Worm (Caenorhabditis elegans) whole organism, early embryonic: Measurements from ENCODE around the gene C55C3.7.

ENCODE experiments used
- B0310.2 ChIP-seq: sonication (generic microtip); optimal IDR thresholded peaks from 2 replicates; lab custom pipeline; 2016; ENCODE audit warnings: mild to moderate bottlenecking, missing genetic modification characterization, missing compliant biosample characterization
- F13C5.2 ChIP-seq: sonication (generic microtip); optimal IDR thresholded peaks from 2 replicates; lab custom pipeline; 2017; ENCODE audit warnings: mild to moderate bottlenecking, missing genetic modification characterization, inconsistent platforms, missing compliant biosample characterization
- aly-1 ChIP-seq: sonication (generic microtip); optimal IDR thresholded peaks from 2 replicates; lab custom pipeline; 2016; ENCODE audit warnings: missing genetic modification characterization, missing compliant biosample characterization
- ama-1 ChIP-seq: fragments of 150-350 bp; optimal IDR thresholded peaks from 2 replicates; lab custom pipeline; 2014
- ceh-13 ChIP-seq: fragments of 200-800 bp; sonication (Bioruptor generic); optimal IDR thresholded peaks from 2 replicates; lab custom pipeline; 2018; ENCODE audit warnings: mild to moderate bottlenecking, missing genetic modification characterization, missing compliant biosample characterization
- ceh-36 ChIP-seq: sonication (generic microtip); optimal IDR thresholded peaks from 2 replicates; lab custom pipeline; 2016; ENCODE audit warnings: missing genetic modification characterization, inconsistent platforms, missing compliant biosample characterization
- ets-7 ChIP-seq: sonication (generic microtip); optimal IDR thresholded peaks from 2 replicates; lab custom pipeline; 2016; ENCODE audit warnings: missing genotype, missing genetic modification characterization, missing compliant biosample characterization
- flt-1 ChIP-seq: fragments of 200-800 bp; sonication (Bioruptor generic); IDR thresholded peaks from 2 replicates; pipeline ENCODE4 v1.3.6; 2022; ENCODE audit warnings: missing genetic modification characterization, missing compliant biosample characterization
- hmbx-1 ChIP-seq: sonication (generic microtip); optimal IDR thresholded peaks from 2 replicates; lab custom pipeline; 2016; ENCODE audit warnings: mild to moderate bottlenecking, missing genetic modification characterization, missing compliant biosample characterization
- hmg-4 ChIP-seq: fragments of 200-800 bp; sonication (Bioruptor generic); optimal IDR thresholded peaks from 2 replicates; lab custom pipeline; 2018; ENCODE audit warnings: mild to moderate bottlenecking, missing genetic modification characterization, missing compliant biosample characterization
- hnd-1 ChIP-seq: sonication (generic microtip); optimal IDR thresholded peaks from 2 replicates; lab custom pipeline; 2016; ENCODE audit warnings: missing genetic modification characterization, missing compliant biosample characterization
- pes-1 ChIP-seq: fragments of 200-800 bp; sonication (Bioruptor generic); IDR thresholded peaks from 2 replicates; pipeline ENCODE4 v1.3.6; 2022; ENCODE audit warnings: missing genetic modification reagents, missing genetic modification characterization, missing compliant biosample characterization
- scrt-1 ChIP-seq: fragments of 200-800 bp; sonication (Bioruptor generic); IDR thresholded peaks from 2 replicates; pipeline ENCODE4 v1.3.6; 2022; ENCODE audit warnings: missing genetic modification characterization, missing compliant biosample characterization
- sea-1 ChIP-seq: fragments of 200-800 bp; sonication (Bioruptor generic); conservative IDR thresholded peaks from 2 replicates; pipeline ENCODE4 v1.3.6; 2022; ENCODE audit warnings: missing genetic modification characterization, missing compliant biosample characterization
- tbx-11 ChIP-seq: fragments of 200-800 bp; sonication (Bioruptor generic); IDR thresholded peaks from 2 replicates; pipeline ENCODE4 v1.3.6; 2022; ENCODE audit warnings: missing genetic modification characterization, missing compliant biosample characterization
- tbx-37 ChIP-seq: fragments of 200-800 bp; sonication (Bioruptor generic); conservative IDR thresholded peaks from 2 replicates; pipeline ENCODE4 v1.3.6; 2022; ENCODE audit warnings: missing genetic modification reagents, missing genetic modification characterization, missing compliant biosample characterization
- tra-4 ChIP-seq: sonication (generic microtip); optimal IDR thresholded peaks from 2 replicates; lab custom pipeline; 2017; ENCODE audit warnings: missing genetic modification characterization, missing compliant biosample characterization

The C55C3.7 gene

DNA sequence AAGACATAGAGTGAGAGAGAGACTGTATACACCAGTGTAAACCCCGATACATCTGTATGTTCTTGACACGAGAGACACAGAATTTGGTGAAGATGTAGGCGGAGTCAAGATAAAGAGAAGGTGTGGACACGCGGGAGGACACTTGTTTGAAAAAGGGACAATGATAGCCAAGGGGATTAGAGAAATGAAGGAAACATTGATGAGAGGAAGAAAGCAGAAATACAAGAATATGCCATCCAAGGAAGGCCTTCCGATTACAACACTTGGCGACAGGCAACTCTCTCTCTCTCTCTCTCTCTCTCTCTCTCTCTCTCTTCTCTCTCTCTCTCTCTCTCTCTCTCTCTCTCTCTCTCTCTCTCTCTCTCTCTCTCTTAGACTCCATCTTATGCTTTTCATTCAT, 24.2 kb upstream of the C55C3.7 start:
- TF ChIP-seq F13C5.2 (tag; lab: Kevin White, UChicago), result no peak
- TF ChIP-seq pes-1, result no peak
- TF ChIP-seq ceh-13, result no peak
- no peak for TF ChIP-seq scrt-1 (GFP tag; lab: Robert Waterston, UW)
- TF ChIP-seq tbx-11, result no peak
- no peak for TF ChIP-seq tra-4 (tag; lab: Kevin White, UChicago)
- no peak for TF ChIP-seq ceh-36 (tag; lab: Kevin White, UChicago)
- no peak for TF ChIP-seq flt-1 (GFP tag; lab: Robert Waterston, UW)
- no peak for TF ChIP-seq hmbx-1
- TF ChIP-seq ets-7 (tag; lab: Kevin White, UChicago), result no peak
- TF ChIP-seq hnd-1, result no peak
- TF ChIP-seq tbx-37, result no peak
- TF ChIP-seq hmg-4 (GFP tag; lab: Kevin White, UChicago), result no peak

DNA sequence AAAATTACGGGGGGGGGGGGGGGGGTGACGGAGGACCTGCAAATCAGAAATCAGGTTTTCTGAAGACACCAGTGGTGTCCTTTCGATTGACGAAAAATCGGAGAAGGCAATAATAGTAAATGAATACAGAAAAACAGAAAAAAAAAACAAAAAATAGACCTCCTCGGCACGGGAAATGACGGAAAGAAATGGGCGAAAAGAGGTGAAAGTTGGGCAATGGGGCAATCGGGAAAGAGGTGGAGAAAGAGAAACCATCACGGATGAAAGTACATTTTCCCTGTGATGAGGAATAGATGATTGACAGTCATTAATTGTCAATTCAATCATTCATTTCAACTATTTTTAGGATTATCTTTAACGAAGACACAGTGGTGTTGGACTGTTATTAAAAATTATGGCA, 21.5 kb upstream of the C55C3.7 start:
- TF ChIP-seq tra-4 (tag; lab: Kevin White, UChicago), result no peak
- no peak for TF ChIP-seq ama-1
- no peak for TF ChIP-seq aly-1 (tag; lab: Kevin White, UChicago)
- TF ChIP-seq hmg-4 (GFP tag; lab: Kevin White, UChicago), result no peak
- no peak for TF ChIP-seq ceh-13
- TF ChIP-seq ets-7 (tag; lab: Kevin White, UChicago), result no peak
- TF ChIP-seq scrt-1 (GFP tag; lab: Robert Waterston, UW), result no peak
- no peak for TF ChIP-seq hnd-1
- no peak for TF ChIP-seq ceh-36 (tag; lab: Kevin White, UChicago)
- TF ChIP-seq sea-1 (GFP tag; lab: Robert Waterston, UW), result no peak
- TF ChIP-seq tbx-37, result no peak

DNA sequence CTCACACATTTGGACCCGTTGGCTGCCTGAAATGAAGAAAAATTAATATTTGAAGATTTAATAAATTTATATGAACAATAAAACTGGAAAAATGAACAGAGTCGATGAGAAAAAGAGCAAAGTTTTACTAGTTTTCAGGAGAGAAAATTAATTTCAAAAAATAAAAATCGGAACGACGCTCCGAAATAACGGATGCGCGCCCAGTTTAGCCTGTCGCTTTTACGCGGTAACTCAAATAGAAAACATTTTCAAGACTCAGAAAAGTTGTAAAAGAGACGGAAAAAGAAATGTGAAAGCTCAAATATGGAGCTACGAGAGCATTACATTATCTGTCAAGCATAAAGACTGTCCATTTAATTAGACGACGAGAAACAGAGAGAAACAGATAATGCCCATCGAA, 21.0 kb upstream of the C55C3.7 start, which contains the start of the genes C55C3.73 and perm-5:
Gene C55C3.73, minus strand, starts transcription at position 9 of the 400 bp plus-strand sequence.
Gene perm-5, minus strand, starts transcription at position 26 of the 400 bp plus-strand sequence.
- no peak for TF ChIP-seq hmg-4 (GFP tag; lab: Kevin White, UChicago)

DNA sequence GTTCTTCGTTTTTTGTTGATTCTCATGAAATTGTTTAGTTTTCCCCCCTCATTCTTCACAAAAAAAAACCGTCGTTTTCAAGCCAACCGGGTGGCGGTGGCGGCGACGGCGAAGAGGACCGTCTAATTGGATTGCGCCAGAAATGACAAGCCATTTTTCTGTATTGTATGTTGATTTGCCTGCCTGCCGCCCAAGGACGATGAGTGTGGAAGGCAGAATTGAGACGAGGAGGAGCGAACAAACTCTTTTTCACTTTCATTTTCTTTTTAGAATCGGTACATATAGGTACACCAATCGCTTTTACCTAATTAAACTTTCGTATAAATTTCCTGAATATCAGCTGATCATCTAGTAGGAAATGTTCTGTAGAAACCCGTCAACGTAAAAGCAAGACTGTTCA, 19.2 kb upstream of the C55C3.7 start:
- TF ChIP-seq flt-1 (GFP tag; lab: Robert Waterston, UW), result no peak
- TF ChIP-seq tra-4 (tag; lab: Kevin White, UChicago), result no peak
- TF ChIP-seq scrt-1 (GFP tag; lab: Robert Waterston, UW), result no peak
- TF ChIP-seq ets-7 (tag; lab: Kevin White, UChicago), result no peak
- TF ChIP-seq ama-1, result no peak
- TF ChIP-seq aly-1 (tag; lab: Kevin White, UChicago), result no peak

DNA sequence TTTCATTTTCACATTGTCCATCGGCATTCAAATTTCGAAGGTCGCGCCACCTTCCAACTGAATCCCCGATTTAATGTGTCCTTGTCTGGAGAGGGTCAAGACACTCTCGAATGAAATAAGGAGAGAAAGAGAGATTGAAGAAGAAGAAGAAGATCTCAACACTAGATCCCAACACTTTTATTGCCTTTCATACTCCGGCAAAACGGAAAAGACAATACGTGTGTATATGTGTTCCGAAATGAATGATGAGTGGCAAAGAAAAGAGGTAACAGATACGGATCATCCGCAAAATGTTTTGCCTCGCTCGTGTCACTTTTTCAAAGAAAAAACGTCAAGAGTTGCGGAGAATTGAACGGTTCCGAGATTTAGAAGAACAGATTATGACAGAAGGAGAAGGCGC, 17.9 kb upstream of the C55C3.7 start:
- no peak for TF ChIP-seq tbx-37
- no peak for TF ChIP-seq F13C5.2 (tag; lab: Kevin White, UChicago)
- no peak for TF ChIP-seq ama-1
- TF ChIP-seq aly-1 (tag; lab: Kevin White, UChicago), result no peak
- no peak for TF ChIP-seq pes-1
- no peak for TF ChIP-seq hmg-4 (GFP tag; lab: Kevin White, UChicago)
- TF ChIP-seq scrt-1 (GFP tag; lab: Robert Waterston, UW), result no peak
- TF ChIP-seq ceh-36 (tag; lab: Kevin White, UChicago), result no peak
- TF ChIP-seq tra-4 (tag; lab: Kevin White, UChicago), result no peak
- no peak for TF ChIP-seq flt-1 (GFP tag; lab: Robert Waterston, UW)
- TF ChIP-seq B0310.2, result no peak
- TF ChIP-seq hmbx-1, result no peak
- no peak for TF ChIP-seq sea-1 (GFP tag; lab: Robert Waterston, UW)
- TF ChIP-seq tbx-11, result no peak
- no peak for TF ChIP-seq ets-7 (tag; lab: Kevin White, UChicago)
- no peak for TF ChIP-seq ceh-13
- TF ChIP-seq hnd-1, result no peak

DNA sequence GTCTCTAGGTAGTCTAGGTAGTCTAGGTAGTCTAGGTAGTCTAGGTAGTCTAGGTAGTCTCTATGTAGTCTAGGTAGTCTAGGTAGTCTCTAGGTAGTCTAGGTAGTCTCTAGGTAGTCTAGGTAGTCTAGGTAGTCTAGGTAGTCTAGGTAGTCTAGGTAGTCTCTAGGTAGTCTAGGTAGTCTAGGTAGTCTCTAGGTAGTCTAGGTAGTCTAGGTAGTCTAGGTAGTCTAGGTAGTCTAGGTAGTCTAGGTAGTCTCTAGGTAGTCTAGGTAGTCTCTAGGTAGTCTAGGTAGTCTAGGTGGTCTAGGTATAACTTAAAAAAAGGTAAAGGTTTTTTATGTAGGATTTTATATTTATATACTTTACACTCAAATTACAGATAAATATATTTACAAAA, 8.7 kb upstream of the C55C3.7 start:
- TF ChIP-seq flt-1 (GFP tag; lab: Robert Waterston, UW) (peak; percentile 49; the same call in 1 of the 2 replicates), tbx-37 (peak; percentile 48; the same call in 1 of the 2 replicates)

DNA sequence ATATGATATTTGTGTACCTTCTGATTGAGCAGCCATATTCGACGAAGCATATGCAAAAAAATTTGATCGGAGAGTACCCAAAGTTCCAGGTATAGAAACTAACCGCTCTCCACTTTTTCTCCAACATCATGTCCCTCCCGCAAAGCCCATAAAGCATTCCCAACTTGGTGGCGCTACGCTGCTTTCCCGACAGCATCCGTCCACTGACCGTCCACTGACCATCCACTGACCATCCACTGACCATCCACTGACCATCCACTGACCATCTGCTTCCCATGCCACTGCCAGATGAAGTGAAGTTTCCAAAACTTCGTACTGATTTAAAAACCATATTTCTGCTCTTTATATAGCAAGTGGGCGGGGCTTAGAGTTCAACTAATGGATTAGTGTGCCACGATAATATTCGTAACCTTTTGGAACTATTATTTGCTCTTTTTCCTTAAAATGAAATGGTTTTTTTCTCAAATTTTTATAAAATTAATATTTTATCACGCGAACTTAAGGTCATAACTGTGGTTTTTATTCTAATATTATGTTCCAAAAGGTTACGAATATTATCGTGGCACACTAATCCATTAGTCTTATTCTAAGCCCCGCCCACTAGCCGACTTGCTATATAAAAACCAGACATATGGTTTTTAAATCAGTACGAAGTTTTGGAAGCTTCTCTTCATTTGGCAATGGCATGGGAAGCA, 8.1 kb upstream of the C55C3.7 start, which contains the start of gene C55C3.8:
Gene C55C3.8, plus strand, starts transcription at position 645 of the 695 bp plus-strand sequence.
- no peak for TF ChIP-seq ets-7 (tag; lab: Kevin White, UChicago)

DNA sequence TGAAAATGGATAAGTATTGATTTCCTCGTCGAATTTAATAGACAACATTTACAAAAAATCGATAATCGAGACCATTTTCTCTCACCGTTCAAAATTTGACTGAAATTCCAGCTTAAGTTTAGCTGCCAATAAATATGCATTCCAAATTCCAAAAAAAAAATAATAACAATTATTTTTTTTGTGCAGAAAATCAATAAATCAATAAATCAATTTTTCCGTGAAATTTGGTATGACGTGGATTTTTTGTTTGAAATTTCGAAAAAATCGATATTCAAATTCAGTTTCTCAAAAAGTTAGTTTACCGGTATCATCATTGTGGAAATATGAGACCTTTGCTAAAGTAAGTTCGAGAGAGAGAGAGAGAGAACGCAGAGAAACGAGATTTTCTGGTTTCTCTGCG, 2.6 kb upstream of the C55C3.7 start, which contains the start of gene C55C3.3:
Gene C55C3.3, plus strand, starts transcription at position 274 of the 400 bp plus-strand sequence.
- TF ChIP-seq aly-1 (tag; lab: Kevin White, UChicago) (no peak), scrt-1 (GFP tag; lab: Robert Waterston, UW) (no peak)

DNA sequence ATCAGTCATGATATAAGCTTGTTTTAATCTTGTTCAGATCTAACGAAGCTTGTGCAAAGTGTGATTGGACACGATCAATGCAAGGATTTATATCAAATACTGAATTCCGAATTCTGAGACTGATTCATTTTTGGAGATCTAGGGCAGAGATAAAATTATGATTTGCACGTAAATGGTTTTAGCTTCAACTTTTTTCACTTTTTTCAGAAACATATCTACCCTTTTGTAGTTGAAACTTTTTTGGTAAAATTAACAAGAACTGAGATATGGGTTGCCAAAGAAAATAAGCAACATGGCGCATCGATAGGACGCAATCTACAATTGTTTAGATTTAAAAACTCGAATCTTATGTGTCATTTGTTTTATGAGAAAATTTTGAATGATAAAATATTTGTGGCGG, 4.4 kb downstream of the C55C3.7 start, which contains the start of gene C55C3.4:
Gene C55C3.4, minus strand, starts transcription at position 101 of the 400 bp plus-strand sequence.
- TF ChIP-seq tra-4 (tag; lab: Kevin White, UChicago) (no peak), pes-1 (no peak), tbx-11 (no peak), ceh-36 (tag; lab: Kevin White, UChicago) (no peak), tbx-37 (no peak)
